Worm (Caenorhabditis elegans) whole organism, mixed stage, embryonic: ENCODE results near the gene thoc-5.

Experiments used
- M03D4.4 ChIP-seq: sonication (generic microtip); optimal IDR thresholded peaks from 2 replicates; lab custom pipeline; 2017; ENCODE audit warnings: mild to moderate bottlenecking, missing genetic modification characterization, missing compliant biosample characterization
- bed-3 ChIP-seq: fragments of 200-800 bp; sonication (Bioruptor generic); optimal IDR thresholded peaks from 3 replicates; lab custom pipeline; 2018; ENCODE audit warnings: mild to moderate bottlenecking, missing genetic modification characterization, moderate library complexity, missing compliant biosample characterization
- blmp-1 ChIP-seq: fragments of 150-350 bp; optimal IDR thresholded peaks from 2 replicates; lab custom pipeline; 2014; ENCODE audit warnings: missing biosample characterization, missing genetic modification characterization
- ceh-39 ChIP-seq: fragments of 150-350 bp; optimal IDR thresholded peaks from 2 replicates; lab custom pipeline; 2014; ENCODE audit warnings: missing biosample characterization, missing genetic modification characterization
- ceh-83 ChIP-seq: fragments of 200-800 bp; sonication (Bioruptor generic); optimal IDR thresholded peaks from 2 replicates; lab custom pipeline; 2018; ENCODE audit warnings: mild to moderate bottlenecking, missing genetic modification characterization, missing compliant biosample characterization
- ces-1 ChIP-seq: fragments of 150-350 bp; optimal IDR thresholded peaks from 2 replicates; lab custom pipeline; 2014; ENCODE audit warnings: missing biosample characterization, missing genetic modification reagents, missing genetic modification characterization
- drap-1 ChIP-seq: fragments of 200-800 bp; sonication (Bioruptor generic); optimal IDR thresholded peaks from 3 replicates; lab custom pipeline; 2018; ENCODE audit warnings: mild to moderate bottlenecking, missing genetic modification characterization, missing compliant biosample characterization
- elt-1 ChIP-seq: sonication (generic microtip); optimal IDR thresholded peaks from 2 replicates; lab custom pipeline; 2017; ENCODE audit warnings: missing genetic modification characterization, mild to moderate bottlenecking, missing compliant biosample characterization, antibody characterized with exemption, moderate library complexity, borderline replicate concordance; ENCODE audit not compliant: insufficient read depth
- flh-1 ChIP-seq: fragments of 200-800 bp; sonication (Bioruptor generic); optimal IDR thresholded peaks from 2 replicates; lab custom pipeline; 2018; ENCODE audit warnings: mild to moderate bottlenecking, missing genetic modification characterization, moderate library complexity, missing compliant biosample characterization
- ham-2 ChIP-seq: fragments of 200-800 bp; sonication (Bioruptor generic); optimal IDR thresholded peaks from 2 replicates; lab custom pipeline; 2018; ENCODE audit warnings: mild to moderate bottlenecking, missing genetic modification characterization, missing compliant biosample characterization
- hlh-1 ChIP-seq: fragments of 150-350 bp; optimal IDR thresholded peaks from 2 replicates; lab custom pipeline; 2014; ENCODE audit warnings: missing biosample characterization, missing genetic modification reagents, missing genetic modification characterization
- lin-13 ChIP-seq: fragments of 150-350 bp; optimal IDR thresholded peaks from 2 replicates; lab custom pipeline; 2014; ENCODE audit warnings: missing biosample characterization, missing genetic modification characterization
- lsy-2 ChIP-seq: fragments of 150-350 bp; optimal IDR thresholded peaks from 2 replicates; lab custom pipeline; 2014; ENCODE audit warnings: missing biosample characterization, missing genetic modification characterization
- mab-5 ChIP-seq: fragments of 150-350 bp; optimal IDR thresholded peaks from 2 replicates; lab custom pipeline; 2014; ENCODE audit warnings: missing biosample characterization, missing genetic modification characterization
- mep-1 ChIP-seq: fragments of 150-350 bp; optimal IDR thresholded peaks from 2 replicates; lab custom pipeline; 2017; ENCODE audit warnings: missing biosample characterization, missing genetic modification reagents, missing genetic modification characterization, inconsistent platforms
- mls-2 ChIP-seq: sonication (generic microtip); optimal IDR thresholded peaks from 2 replicates; lab custom pipeline; 2016; ENCODE audit warnings: mild to moderate bottlenecking, missing genetic modification characterization, moderate library complexity, missing compliant biosample characterization
- nhr-12 ChIP-seq: fragments of 150-350 bp; optimal IDR thresholded peaks from 2 replicates; lab custom pipeline; 2014; ENCODE audit warnings: missing biosample characterization, missing genetic modification characterization
- nhr-2 ChIP-seq: fragments of 150-350 bp; optimal IDR thresholded peaks from 2 replicates; lab custom pipeline; 2014; ENCODE audit warnings: missing biosample characterization, missing genetic modification characterization
- nhr-28 ChIP-seq: fragments of 150-350 bp; optimal IDR thresholded peaks from 2 replicates; lab custom pipeline; 2014; ENCODE audit warnings: missing biosample characterization, missing genetic modification characterization
- nhr-76 ChIP-seq: sonication (generic microtip); optimal IDR thresholded peaks from 2 replicates; lab custom pipeline; 2017; ENCODE audit warnings: missing biosample characterization, missing genetic modification characterization
- pha-4 ChIP-seq: fragments of 150-350 bp; optimal IDR thresholded peaks from 2 replicates; lab custom pipeline; 2018; ENCODE audit warnings: missing biosample characterization, missing genetic modification reagents, missing genetic modification characterization
- sem-2 ChIP-seq: fragments of 200-800 bp; sonication (Bioruptor generic); optimal IDR thresholded peaks from 2 replicates; lab custom pipeline; 2018; ENCODE audit warnings: mild to moderate bottlenecking, missing genetic modification characterization, missing compliant biosample characterization
- snpc-4 ChIP-seq: fragments of 150-350 bp; optimal IDR thresholded peaks from 2 replicates; lab custom pipeline; 2014; ENCODE audit warnings: missing biosample characterization, missing genetic modification characterization
- sptf-1 ChIP-seq: sonication (generic microtip); optimal IDR thresholded peaks from 2 replicates; lab custom pipeline; 2017; ENCODE audit warnings: mild to moderate bottlenecking, missing genetic modification characterization, moderate library complexity, missing compliant biosample characterization
- tbx-8 ChIP-seq: fragments of 200-800 bp; sonication (Bioruptor generic); optimal IDR thresholded peaks from 2 replicates; lab custom pipeline; 2018; ENCODE audit warnings: mild to moderate bottlenecking, missing genetic modification characterization, moderate library complexity, missing compliant biosample characterization
- unc-120 ChIP-seq: sonication (generic microtip); optimal IDR thresholded peaks from 2 replicates; lab custom pipeline; 2017; ENCODE audit warnings: missing genetic modification characterization, missing compliant biosample characterization; ENCODE audit not compliant: poor library complexity, severe bottlenecking
- unc-39 ChIP-seq: fragments of 150-350 bp; optimal IDR thresholded peaks from 2 replicates; lab custom pipeline; 2014; ENCODE audit warnings: missing biosample characterization, missing genetic modification characterization
- unc-62 ChIP-seq: fragments of 150-350 bp; optimal IDR thresholded peaks from 2 replicates; lab custom pipeline; 2014; ENCODE audit warnings: missing biosample characterization, missing genetic modification reagents, missing genetic modification characterization
- zip-8 ChIP-seq: fragments of 150-350 bp; optimal IDR thresholded peaks from 2 replicates; lab custom pipeline; 2014; ENCODE audit warnings: missing biosample characterization, missing genetic modification characterization
- ztf-11 ChIP-seq: fragments of 150-350 bp; optimal IDR thresholded peaks from 2 replicates; lab custom pipeline; 2014; ENCODE audit warnings: missing biosample characterization, missing genetic modification characterization

thoc-5 gene

DNA sequence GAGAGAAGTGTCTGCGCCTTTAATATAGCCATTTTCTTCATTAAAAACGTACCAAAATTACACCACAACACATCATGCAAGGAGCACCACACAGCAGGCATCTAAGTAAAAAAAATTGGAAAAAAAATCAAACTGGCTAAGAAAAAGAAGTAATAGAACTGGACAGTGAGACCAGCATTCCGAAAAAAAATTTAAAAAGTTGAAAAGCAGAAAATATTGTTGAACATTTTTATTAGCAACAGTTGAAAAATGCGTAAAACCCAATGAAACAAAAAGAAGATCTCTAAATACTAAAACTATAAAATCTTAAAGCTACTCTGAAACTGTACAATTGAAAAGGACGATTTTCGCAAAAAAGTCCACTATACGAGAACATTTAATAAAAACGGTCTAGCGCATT is 32.9 kb upstream of the thoc-5 start, which contains the start of gene Y32H12A.6:
Y32H12A.6 (minus strand) TSS at position 101 of the 400 bp plus-strand sequence.
- TF ChIP-seq unc-39 (tag; lab: Kevin White, UChicago), result no peak
- no peak for TF ChIP-seq ceh-83 (GFP tag; lab: Kevin White, UChicago)
- TF ChIP-seq flh-1 (GFP tag; lab: Kevin White, UChicago), result no peak
- TF ChIP-seq mep-1 (tag; lab: Kevin White, UChicago), result no peak
- no peak for TF ChIP-seq mab-5 (tag; lab: Kevin White, UChicago)
- TF ChIP-seq ztf-11 (tag; lab: Kevin White, UChicago), result no peak
- no peak for TF ChIP-seq ham-2 (GFP tag; lab: Kevin White, UChicago)
- TF ChIP-seq ceh-39 (tag; lab: Kevin White, UChicago), result no peak
- TF ChIP-seq lsy-2 (tag; lab: Kevin White, UChicago), result no peak
- TF ChIP-seq nhr-76 (tag; lab: Kevin White, UChicago), result no peak
- TF ChIP-seq hlh-1 (tag; lab: Kevin White, UChicago), result no peak
- TF ChIP-seq nhr-2 (tag; lab: Kevin White, UChicago), result no peak
- TF ChIP-seq sptf-1, result no peak
- no peak for TF ChIP-seq tbx-8 (GFP tag; lab: Kevin White, UChicago)
- no peak for TF ChIP-seq lin-13 (tag; lab: Kevin White, UChicago)
- no peak for TF ChIP-seq M03D4.4
- TF ChIP-seq nhr-12, result no peak

- TF ChIP-seq unc-62 (GFP tag; lab: Kevin White, UChicago) (no peak), mab-5 (tag; lab: Kevin White, UChicago) (no peak), ceh-39 (tag; lab: Kevin White, UChicago) (no peak), nhr-76 (tag; lab: Kevin White, UChicago) (no peak), drap-1 (GFP tag; lab: Kevin White, UChicago) (no peak), bed-3 (GFP tag; lab: Kevin White, UChicago) (no peak), blmp-1 (tag; lab: Kevin White, UChicago) (no peak), ceh-83 (GFP tag; lab: Kevin White, UChicago) (no peak), sem-2 (GFP tag; lab: Kevin White, UChicago) (no peak), ham-2 (GFP tag; lab: Kevin White, UChicago) (no peak), nhr-28 (tag; lab: Kevin White, UChicago) (no peak), ces-1 (GFP tag; lab: Kevin White, UChicago) (no peak), snpc-4 (tag; lab: Kevin White, UChicago) (no peak), flh-1 (GFP tag; lab: Kevin White, UChicago) (no peak), M03D4.4 (no peak), elt-1 (tag; lab: Kevin White, UChicago) (no peak), sptf-1 (no peak), tbx-8 (GFP tag; lab: Kevin White, UChicago) (no peak), lsy-2 (tag; lab: Kevin White, UChicago) (no peak)
- TF ChIP-seq, all 35 proteins: peak for 0
These were observed 31.4 kb upstream of the thoc-5 start for ce11 chrIII:5380554-5380953.

ce11 chrIII:5379879-5380331 is 30.7 kb upstream of the thoc-5 start, which contains the start of gene paqr-2:
TSS of gene paqr-2 (minus strand) at chrIII:5379929.
- TF ChIP-seq lsy-2 (tag; lab: Kevin White, UChicago), result peak; percentile 31
- TF ChIP-seq sptf-1, result no peak

DNA sequence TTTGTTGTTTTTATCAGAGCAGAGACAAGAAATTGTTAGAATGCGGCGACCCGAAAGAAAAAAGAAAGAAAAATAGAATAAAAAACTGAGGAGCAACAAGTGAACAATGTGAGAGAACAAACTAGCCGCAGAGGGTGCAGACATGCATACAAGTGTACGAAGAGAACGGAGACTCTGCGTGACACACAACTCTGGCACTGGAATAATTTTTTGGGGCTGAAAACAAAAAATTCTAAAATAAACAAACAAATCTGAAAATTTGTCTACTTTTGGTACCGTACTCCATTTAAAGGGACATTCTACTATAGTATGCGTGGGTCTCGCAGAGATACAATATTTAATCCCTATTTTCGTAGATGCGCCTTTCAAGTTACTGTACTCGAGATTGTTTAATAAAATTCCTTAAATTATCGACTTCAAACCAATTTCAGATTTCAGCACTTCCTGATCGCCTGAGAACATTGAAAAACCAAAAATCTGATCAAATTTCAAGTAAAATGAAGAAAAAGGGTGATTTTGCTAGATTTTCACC is 25.9 kb upstream of the thoc-5 start:
- no peak for TF ChIP-seq mep-1 (tag; lab: Kevin White, UChicago)
- no peak for TF ChIP-seq hlh-1 (tag; lab: Kevin White, UChicago)
- no peak for TF ChIP-seq pha-4 (tag; lab: Kevin White, UChicago)
- TF ChIP-seq bed-3 (GFP tag; lab: Kevin White, UChicago), result no peak
- no peak for TF ChIP-seq ztf-11 (tag; lab: Kevin White, UChicago)
- TF ChIP-seq ceh-83 (GFP tag; lab: Kevin White, UChicago), result no peak
- no peak for TF ChIP-seq unc-120 (tag; lab: Kevin White, UChicago)
- no peak for TF ChIP-seq flh-1 (GFP tag; lab: Kevin White, UChicago)
- TF ChIP-seq nhr-2 (tag; lab: Kevin White, UChicago), result no peak
- no peak for TF ChIP-seq mls-2 (tag; lab: Kevin White, UChicago)
- no peak for TF ChIP-seq tbx-8 (GFP tag; lab: Kevin White, UChicago)
- TF ChIP-seq zip-8 (tag; lab: Kevin White, UChicago), result no peak
- TF ChIP-seq sptf-1, result no peak
- no peak for TF ChIP-seq ham-2 (GFP tag; lab: Kevin White, UChicago)
- TF ChIP-seq unc-62 (GFP tag; lab: Kevin White, UChicago), result no peak
- TF ChIP-seq lin-13 (tag; lab: Kevin White, UChicago), result no peak
- no peak for TF ChIP-seq drap-1 (GFP tag; lab: Kevin White, UChicago)
- no peak for TF ChIP-seq nhr-76 (tag; lab: Kevin White, UChicago)
- TF ChIP-seq nhr-28 (tag; lab: Kevin White, UChicago), result no peak
- TF ChIP-seq, all 35 proteins: peak for 0
